Fruit fly (Drosophila melanogaster): ENCODE data around the gene CkIIalpha-i1.

CkIIalpha-i1 gene

DNA sequence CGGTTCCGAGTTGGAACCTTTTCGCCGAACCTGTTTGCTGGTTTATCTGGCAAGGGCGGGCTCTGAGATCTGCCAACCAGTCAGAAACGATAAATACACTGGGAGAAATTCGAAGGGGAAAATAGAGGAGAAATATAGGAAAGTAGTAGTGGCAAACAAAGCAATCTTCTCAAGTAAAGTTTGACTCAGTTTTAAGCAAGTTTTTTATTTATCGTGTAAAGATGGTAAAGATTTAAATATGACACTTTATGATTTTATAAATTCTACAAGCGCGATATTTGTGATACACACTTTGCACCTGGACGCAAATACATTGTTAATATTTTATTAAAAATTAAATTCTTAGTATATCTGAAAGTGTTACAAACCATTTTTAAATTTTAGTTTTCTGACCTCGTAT is 30.9 kb downstream of the CkIIalpha-i1 start (continued):
- no peak for TF ChIP-seq CG11902 (GFP tag; optimal IDR thresholded peaks at IDR 0.05)
- peak; percentile 37 for TF ChIP-seq Smox (GFP tag; optimal IDR thresholded peaks at IDR 0.05)
- TF ChIP-seq Blimp-1 (GFP tag; optimal IDR thresholded peaks at IDR 0.05) = peak; percentile 15
- TF ChIP-seq fd59A (GFP tag; optimal IDR thresholded peaks at IDR 0.05) = peak; percentile 26
- no peak for TF ChIP-seq fkh (GFP tag; optimal IDR thresholded peaks at IDR 0.05)
- TF ChIP-seq CG31627 (GFP tag; optimal IDR thresholded peaks at IDR 0.05) = peak; percentile 51
- TF ChIP-seq spab (GFP tag; optimal IDR thresholded peaks at IDR 0.05) = peak; percentile 55
- TF ChIP-seq Hr38 (GFP tag; optimal IDR thresholded peaks at IDR 0.05) = no peak
- peak; percentile 19 for TF ChIP-seq CG6792 (GFP tag; optimal IDR thresholded peaks at IDR 0.05)
- peak; percentile 51 for TF ChIP-seq CG6808 (GFP tag; optimal IDR thresholded peaks at IDR 0.05)
- TF ChIP-seq CG1621 (tag; optimal IDR thresholded peaks at IDR 0.05) = no peak
- TF ChIP-seq Ets96B (tag; optimal IDR thresholded peaks at IDR 0.05) = no peak
- TF ChIP-seq Lpt (GFP tag; optimal IDR thresholded peaks at IDR 0.05) = no peak
- TF ChIP-seq Met (GFP tag; optimal IDR thresholded peaks at IDR 0.05) = peak; percentile 39
- peak; percentile 17 for TF ChIP-seq CG7368 (GFP tag; optimal IDR thresholded peaks at IDR 0.05)
- TF ChIP-seq CG8632 (GFP tag; optimal IDR thresholded peaks at IDR 0.05) = peak; percentile 25
- peak; percentile 24 for TF ChIP-seq Eip75B (GFP tag; optimal IDR thresholded peaks at IDR 0.05)
- peak; percentile 9 for TF ChIP-seq CG34406 (GFP tag; optimal IDR thresholded peaks at IDR 0.05)

- TF ChIP-seq lz (GFP tag; optimal IDR thresholded peaks at IDR 0.05) (no peak), Hr4 (GFP tag; optimal IDR thresholded peaks at IDR 0.05) (no peak), cyc (GFP tag; optimal IDR thresholded peaks at IDR 0.05) (no peak), CG1621 (tag; optimal IDR thresholded peaks at IDR 0.05) (no peak), eg (GFP tag; IDR thresholded peaks at IDR 0.05) (no peak), Hr39 (GFP tag; optimal IDR thresholded peaks at IDR 0.05) (no peak), svp (GFP tag) (no peak), CG10669 (GFP tag; optimal IDR thresholded peaks at IDR 0.05) (no peak), Smox (GFP tag; optimal IDR thresholded peaks at IDR 0.05) (no peak), CG6276 (GFP tag; optimal IDR thresholded peaks at IDR 0.05) (no peak), CG8632 (GFP tag; optimal IDR thresholded peaks at IDR 0.05) (no peak), vri (GFP tag; optimal IDR thresholded peaks at IDR 0.05) (no peak), CG10631 (GFP tag; optimal IDR thresholded peaks at IDR 0.05) (no peak), CG16779 (tag; optimal IDR thresholded peaks at IDR 0.05) (no peak), CG31627 (GFP tag; optimal IDR thresholded peaks at IDR 0.05) (no peak), Sox102F (GFP tag; optimal IDR thresholded peaks at IDR 0.05) (no peak), OdsH (GFP tag; optimal IDR thresholded peaks at IDR 0.05) (no peak), acj6 (GFP tag; optimal IDR thresholded peaks at IDR 0.05) (no peak)
Measured at dm6 chr3L:15856035-15856434, 39.3 kb downstream of the CkIIalpha-i1 start.

Data from whole organism, prepupa.